Worm (Caenorhabditis elegans) whole organism, mixed stage, embryonic: ENCODE data around the gene sea-2.

Source experiments
- M03D4.4 ChIP-seq: sonication (generic microtip); optimal IDR thresholded peaks from 2 replicates; lab custom pipeline; 2017; ENCODE audit warnings: mild to moderate bottlenecking, missing genetic modification characterization, missing compliant biosample characterization
- bed-3 ChIP-seq: fragments of 200-800 bp; sonication (Bioruptor generic); optimal IDR thresholded peaks from 3 replicates; lab custom pipeline; 2018; ENCODE audit warnings: mild to moderate bottlenecking, missing genetic modification characterization, moderate library complexity, missing compliant biosample characterization
- ceh-39 ChIP-seq: fragments of 150-350 bp; optimal IDR thresholded peaks from 2 replicates; lab custom pipeline; 2014; ENCODE audit warnings: missing biosample characterization, missing genetic modification characterization
- ceh-43 ChIP-seq: fragments of 200-800 bp; sonication (Bioruptor generic); optimal IDR thresholded peaks from 2 replicates; lab custom pipeline; 2018; ENCODE audit warnings: mild to moderate bottlenecking, missing genetic modification characterization, moderate library complexity, missing compliant biosample characterization
- ceh-83 ChIP-seq: fragments of 200-800 bp; sonication (Bioruptor generic); optimal IDR thresholded peaks from 2 replicates; lab custom pipeline; 2018; ENCODE audit warnings: mild to moderate bottlenecking, missing genetic modification characterization, missing compliant biosample characterization
- ces-1 ChIP-seq: fragments of 150-350 bp; optimal IDR thresholded peaks from 2 replicates; lab custom pipeline; 2014; ENCODE audit warnings: missing biosample characterization, missing genetic modification reagents, missing genetic modification characterization
- cnd-1 ChIP-seq: fragments of 200-800 bp; sonication (Bioruptor generic); optimal IDR thresholded peaks from 2 replicates; lab custom pipeline; 2018; ENCODE audit warnings: mild to moderate bottlenecking, missing genetic modification characterization, missing compliant biosample characterization
- drap-1 ChIP-seq: fragments of 200-800 bp; sonication (Bioruptor generic); optimal IDR thresholded peaks from 3 replicates; lab custom pipeline; 2018; ENCODE audit warnings: mild to moderate bottlenecking, missing genetic modification characterization, missing compliant biosample characterization
- elt-1 ChIP-seq: sonication (generic microtip); optimal IDR thresholded peaks from 2 replicates; lab custom pipeline; 2017; ENCODE audit warnings: missing genetic modification characterization, mild to moderate bottlenecking, missing compliant biosample characterization, antibody characterized with exemption, moderate library complexity, borderline replicate concordance; ENCODE audit not compliant: insufficient read depth
- elt-3 ChIP-seq: fragments of 150-350 bp; optimal IDR thresholded peaks from 2 replicates; lab custom pipeline; 2014; ENCODE audit warnings: missing biosample characterization, missing genetic modification characterization
- ham-2 ChIP-seq: fragments of 200-800 bp; sonication (Bioruptor generic); optimal IDR thresholded peaks from 2 replicates; lab custom pipeline; 2018; ENCODE audit warnings: mild to moderate bottlenecking, missing genetic modification characterization, missing compliant biosample characterization
- hlh-1 ChIP-seq: fragments of 150-350 bp; optimal IDR thresholded peaks from 2 replicates; lab custom pipeline; 2014; ENCODE audit warnings: missing biosample characterization, missing genetic modification reagents, missing genetic modification characterization
- lin-13 ChIP-seq: fragments of 150-350 bp; optimal IDR thresholded peaks from 2 replicates; lab custom pipeline; 2014; ENCODE audit warnings: missing biosample characterization, missing genetic modification characterization
- lin-32 ChIP-seq: fragments of 200-800 bp; sonication (Bioruptor generic); optimal IDR thresholded peaks from 2 replicates; lab custom pipeline; 2018; ENCODE audit warnings: mild to moderate bottlenecking, missing genetic modification characterization, missing compliant biosample characterization
- lsy-2 ChIP-seq: fragments of 150-350 bp; optimal IDR thresholded peaks from 2 replicates; lab custom pipeline; 2014; ENCODE audit warnings: missing biosample characterization, missing genetic modification characterization
- mab-5 ChIP-seq: fragments of 150-350 bp; optimal IDR thresholded peaks from 2 replicates; lab custom pipeline; 2014; ENCODE audit warnings: missing biosample characterization, missing genetic modification characterization
- mep-1 ChIP-seq: fragments of 150-350 bp; optimal IDR thresholded peaks from 2 replicates; lab custom pipeline; 2017; ENCODE audit warnings: missing biosample characterization, missing genetic modification reagents, missing genetic modification characterization, inconsistent platforms
- mls-2 ChIP-seq: sonication (generic microtip); optimal IDR thresholded peaks from 2 replicates; lab custom pipeline; 2016; ENCODE audit warnings: mild to moderate bottlenecking, missing genetic modification characterization, moderate library complexity, missing compliant biosample characterization
- nhr-12 ChIP-seq: fragments of 150-350 bp; optimal IDR thresholded peaks from 2 replicates; lab custom pipeline; 2014; ENCODE audit warnings: missing biosample characterization, missing genetic modification characterization
- nhr-237 ChIP-seq: fragments of 150-350 bp; optimal IDR thresholded peaks from 2 replicates; lab custom pipeline; 2014; ENCODE audit warnings: missing biosample characterization, missing genetic modification characterization
- nhr-28 ChIP-seq: fragments of 150-350 bp; optimal IDR thresholded peaks from 2 replicates; lab custom pipeline; 2014; ENCODE audit warnings: missing biosample characterization, missing genetic modification characterization
- nhr-76 ChIP-seq: sonication (generic microtip); optimal IDR thresholded peaks from 2 replicates; lab custom pipeline; 2017; ENCODE audit warnings: missing biosample characterization, missing genetic modification characterization
- pha-4 ChIP-seq: fragments of 150-350 bp; optimal IDR thresholded peaks from 2 replicates; lab custom pipeline; 2018; ENCODE audit warnings: missing biosample characterization, missing genetic modification reagents, missing genetic modification characterization
- sem-2 ChIP-seq: fragments of 200-800 bp; sonication (Bioruptor generic); optimal IDR thresholded peaks from 2 replicates; lab custom pipeline; 2018; ENCODE audit warnings: mild to moderate bottlenecking, missing genetic modification characterization, missing compliant biosample characterization
- snpc-4 ChIP-seq: fragments of 150-350 bp; optimal IDR thresholded peaks from 2 replicates; lab custom pipeline; 2014; ENCODE audit warnings: missing biosample characterization, missing genetic modification characterization
- sptf-1 ChIP-seq: sonication (generic microtip); optimal IDR thresholded peaks from 2 replicates; lab custom pipeline; 2017; ENCODE audit warnings: mild to moderate bottlenecking, missing genetic modification characterization, moderate library complexity, missing compliant biosample characterization
- tbx-8 ChIP-seq: fragments of 200-800 bp; sonication (Bioruptor generic); optimal IDR thresholded peaks from 2 replicates; lab custom pipeline; 2018; ENCODE audit warnings: mild to moderate bottlenecking, missing genetic modification characterization, moderate library complexity, missing compliant biosample characterization
- unc-120 ChIP-seq: sonication (generic microtip); optimal IDR thresholded peaks from 2 replicates; lab custom pipeline; 2017; ENCODE audit warnings: missing genetic modification characterization, missing compliant biosample characterization; ENCODE audit not compliant: poor library complexity, severe bottlenecking
- unc-62 ChIP-seq: fragments of 150-350 bp; optimal IDR thresholded peaks from 2 replicates; lab custom pipeline; 2014; ENCODE audit warnings: missing biosample characterization, missing genetic modification reagents, missing genetic modification characterization
- zip-8 ChIP-seq: fragments of 150-350 bp; optimal IDR thresholded peaks from 2 replicates; lab custom pipeline; 2014; ENCODE audit warnings: missing biosample characterization, missing genetic modification characterization
- ztf-11 ChIP-seq: fragments of 150-350 bp; optimal IDR thresholded peaks from 2 replicates; lab custom pipeline; 2014; ENCODE audit warnings: missing biosample characterization, missing genetic modification characterization

sea-2 gene

ce11 chrII:3980373-3980772, 30.2 kb downstream of the sea-2 start:
- TF ChIP-seq ces-1: no peak
- TF ChIP-seq mab-5 (tag; lab: Kevin White, UChicago): no peak
- TF ChIP-seq sptf-1 (tag; lab: Kevin White, UChicago): no peak
- TF ChIP-seq ceh-83 (GFP tag; lab: Kevin White, UChicago): no peak
- TF ChIP-seq lin-32 (GFP tag; lab: Kevin White, UChicago): no peak
- no peak for TF ChIP-seq nhr-28
- TF ChIP-seq ztf-11: no peak
- no peak for TF ChIP-seq drap-1 (GFP tag; lab: Kevin White, UChicago)
- TF ChIP-seq pha-4 (tag; lab: Kevin White, UChicago): no peak
- TF ChIP-seq mep-1 (tag; lab: Kevin White, UChicago): no peak
- TF ChIP-seq ceh-39 (tag; lab: Kevin White, UChicago): no peak
- no peak for TF ChIP-seq mls-2 (tag; lab: Kevin White, UChicago)
- no peak for TF ChIP-seq zip-8 (tag; lab: Kevin White, UChicago)
- no peak for TF ChIP-seq lsy-2
- no peak for TF ChIP-seq elt-3 (tag; lab: Kevin White, UChicago)

- TF ChIP-seq nhr-12 (tag; lab: Kevin White, UChicago) (no peak), nhr-28 (no peak), nhr-76 (tag; lab: Kevin White, UChicago) (no peak), ceh-43 (no peak), lsy-2 (no peak), cnd-1 (tag; lab: Kevin White, UChicago) (no peak), elt-1 (tag; lab: Kevin White, UChicago) (no peak), M03D4.4 (no peak), lin-32 (GFP tag; lab: Kevin White, UChicago) (no peak), hlh-1 (tag; lab: Kevin White, UChicago) (no peak), tbx-8 (GFP tag; lab: Kevin White, UChicago) (no peak), zip-8 (tag; lab: Kevin White, UChicago) (no peak)
- TF ChIP-seq, all 35 proteins: peak for 0
Observed at ce11 chrII:3982313-3982712, 32.1 kb downstream of the sea-2 start, which contains the start of gene lin-31. Gene lin-31, plus strand, starts transcription at chrII:3982549.

- no peak for TF ChIP-seq unc-62 (GFP tag; lab: Kevin White, UChicago)
- peak; percentile 4 for TF ChIP-seq zip-8 (tag; lab: Kevin White, UChicago)
Observed at ce11 chrII:3984242-3984641, 34.1 kb downstream of the sea-2 start.

ce11 chrII:3986906-3987305, 36.7 kb downstream of the sea-2 start, which contains the start of gene K10G6.5:
Gene K10G6.5, plus strand, starts transcription at chrII:3987250.
- TF ChIP-seq cnd-1 (tag; lab: Kevin White, UChicago) (no peak), ceh-39 (tag; lab: Kevin White, UChicago) (no peak), lsy-2 (no peak), ztf-11 (no peak), snpc-4 (tag; lab: Kevin White, UChicago) (no peak), unc-120 (tag; lab: Kevin White, UChicago) (no peak), mab-5 (tag; lab: Kevin White, UChicago) (no peak), nhr-237 (tag; lab: Kevin White, UChicago) (no peak), mep-1 (tag; lab: Kevin White, UChicago) (no peak), bed-3 (no peak), sem-2 (no peak), unc-62 (GFP tag; lab: Kevin White, UChicago) (no peak), sptf-1 (tag; lab: Kevin White, UChicago) (no peak), lin-32 (GFP tag; lab: Kevin White, UChicago) (no peak), drap-1 (GFP tag; lab: Kevin White, UChicago) (no peak), ceh-83 (GFP tag; lab: Kevin White, UChicago) (no peak), nhr-76 (tag; lab: Kevin White, UChicago) (no peak), lin-13 (tag; lab: Kevin White, UChicago) (no peak), ham-2 (GFP tag; lab: Kevin White, UChicago) (no peak), nhr-28 (no peak)
